Worm (Caenorhabditis elegans) whole organism, L3 larva: Measurements from ENCODE around the gene C08F1.11.
"Not testable (repeated sequence)": the region's sequence is repeated elsewhere in the genome, so short reads cannot be mapped to it uniquely, and the experiment has no call there.

Experiments
- ceh-28 ChIP-seq: fragments of 150-350 bp; optimal IDR thresholded peaks from 2 replicates; lab custom pipeline; 2014; ENCODE audit warnings: missing biosample characterization, missing genetic modification reagents, missing genetic modification characterization
- ceh-82 ChIP-seq: fragments of 150-350 bp; optimal IDR thresholded peaks from 2 replicates; lab custom pipeline; 2014; ENCODE audit warnings: missing biosample characterization, missing genetic modification characterization
- ceh-9 ChIP-seq: sonication (generic microtip); optimal IDR thresholded peaks from 2 replicates; lab custom pipeline; 2018; ENCODE audit warnings: missing biosample characterization, missing genetic modification characterization
- daf-12 ChIP-seq: fragments of 150-350 bp; optimal IDR thresholded peaks from 2 replicates; lab custom pipeline; 2014; ENCODE audit warnings: missing biosample characterization, missing genetic modification reagents, missing genetic modification characterization
- egl-5 ChIP-seq: fragments of 150-350 bp; optimal IDR thresholded peaks from 2 replicates; lab custom pipeline; 2017; ENCODE audit warnings: missing biosample characterization, missing genetic modification reagents, missing genetic modification characterization, inconsistent platforms
- elt-1 ChIP-seq: fragments of 150-350 bp; optimal IDR thresholded peaks from 2 replicates; lab custom pipeline; 2014; ENCODE audit warnings: missing biosample characterization, missing genetic modification characterization
- elt-2 ChIP-seq: sonication (generic microtip); optimal IDR thresholded peaks from 2 replicates; lab custom pipeline; 2016; ENCODE audit warnings: missing genetic modification reagents, mild to moderate bottlenecking, missing genetic modification characterization, missing compliant biosample characterization
- elt-3 ChIP-seq, 3 experiments: fragments of 150-350 bp in 1 of 3; sonication (generic microtip) in 2 of 3; optimal IDR thresholded peaks; 2 replicates in 2 of 3; 4 replicates in 1 of 3; lab custom pipeline; 2014 to 2017; ENCODE audit warnings: missing biosample characterization in 3 of 3, missing genetic modification characterization in 3 of 3
- fkh-10 ChIP-seq: sonication (generic microtip); optimal IDR thresholded peaks from 2 replicates; lab custom pipeline; 2017; ENCODE audit warnings: missing biosample characterization, missing genetic modification reagents, missing genetic modification characterization
- fkh-2 ChIP-seq: fragments of 150-350 bp; optimal IDR thresholded peaks from 2 replicates; lab custom pipeline; 2014; ENCODE audit warnings: missing biosample characterization, missing genetic modification reagents, missing genetic modification characterization
- jun-1 ChIP-seq: fragments of 150-350 bp; optimal IDR thresholded peaks from 2 replicates; lab custom pipeline; 2014; ENCODE audit warnings: missing biosample characterization, missing genetic modification reagents, missing genetic modification characterization
- lin-39 ChIP-seq: fragments of 150-350 bp; optimal IDR thresholded peaks from 2 replicates; lab custom pipeline; 2018; ENCODE audit warnings: missing biosample characterization, missing genetic modification reagents, missing genetic modification characterization
- mdl-1 ChIP-seq: fragments of 150-350 bp; optimal IDR thresholded peaks from 2 replicates; lab custom pipeline; 2014; ENCODE audit warnings: missing biosample characterization, missing genetic modification characterization
- nfya-1 ChIP-seq: sonication (generic microtip); optimal IDR thresholded peaks from 2 replicates; lab custom pipeline; 2017; ENCODE audit warnings: missing genetic modification characterization, mild to moderate bottlenecking, missing compliant biosample characterization, antibody characterized with exemption, moderate library complexity; ENCODE audit not compliant: insufficient read depth
- nhr-23 ChIP-seq: fragments of 150-350 bp; optimal IDR thresholded peaks from 2 replicates; lab custom pipeline; 2014; ENCODE audit warnings: missing biosample characterization, missing genetic modification reagents, missing genetic modification characterization
- nhr-237 ChIP-seq: fragments of 150-350 bp; optimal IDR thresholded peaks from 2 replicates; lab custom pipeline; 2014; ENCODE audit warnings: missing biosample characterization, missing genetic modification characterization
- nhr-25 ChIP-seq: sonication (generic microtip); optimal IDR thresholded peaks from 2 replicates; lab custom pipeline; 2017; ENCODE audit warnings: missing biosample characterization, missing genetic modification characterization
- nhr-43 ChIP-seq: sonication (generic microtip); optimal IDR thresholded peaks from 2 replicates; lab custom pipeline; 2016; ENCODE audit warnings: mild to moderate bottlenecking, missing genetic modification characterization, missing compliant biosample characterization; ENCODE audit not compliant: poor library complexity, severe bottlenecking
- nhr-76 ChIP-seq: fragments of 150-350 bp; sonication (generic microtip); optimal IDR thresholded peaks from 5 replicates; lab custom pipeline; 2014; ENCODE audit warnings: missing biosample characterization, missing genetic modification characterization
- pha-4 ChIP-seq: fragments of 150-350 bp; optimal IDR thresholded peaks from 2 replicates; lab custom pipeline; 2014; ENCODE audit warnings: missing biosample characterization, missing genetic modification reagents, missing genetic modification characterization
- pqm-1 ChIP-seq: fragments of 150-350 bp; optimal IDR thresholded peaks from 2 replicates; lab custom pipeline; 2017; ENCODE audit warnings: missing biosample characterization, missing genetic modification characterization, inconsistent platforms
- skn-1 ChIP-seq: fragments of 150-350 bp; optimal IDR thresholded peaks from 2 replicates; lab custom pipeline; 2014; ENCODE audit warnings: missing biosample characterization, missing genetic modification characterization
- snpc-4 ChIP-seq: fragments of 150-350 bp; optimal IDR thresholded peaks from 2 replicates; lab custom pipeline; 2014; ENCODE audit warnings: missing biosample characterization, missing genetic modification characterization
- tbx-2 ChIP-seq: sonication (generic microtip); optimal IDR thresholded peaks from 2 replicates; lab custom pipeline; 2016; ENCODE audit warnings: mild to moderate bottlenecking, missing genetic modification characterization, missing compliant biosample characterization
- unc-39 ChIP-seq: sonication (generic microtip); optimal IDR thresholded peaks from 4 replicates; lab custom pipeline; 2017; ENCODE audit warnings: missing biosample characterization, missing genetic modification characterization
- ztf-11 ChIP-seq: fragments of 150-350 bp; optimal IDR thresholded peaks from 2 replicates; lab custom pipeline; 2014; ENCODE audit warnings: missing biosample characterization, missing genetic modification characterization
- ztf-4 ChIP-seq: fragments of 150-350 bp; optimal IDR thresholded peaks from 2 replicates; lab custom pipeline; 2014; ENCODE audit warnings: missing biosample characterization, missing genetic modification characterization

Gene C08F1.11

ce11 chrII:1782474-1782873 lies 2.2 kb downstream of the C08F1.11 start, which contains the start of gene math-4:
math-4 (minus strand) TSS chrII:1782574.
- peak; percentile 12 for TF ChIP-seq elt-2 (tag; lab: Kevin White, UChicago)
- no peak for TF ChIP-seq lin-39 (tag; lab: Kevin White, UChicago)

ce11 chrII:1775234-1775633 lies 9.5 kb downstream of the C08F1.11 start, which contains the start of gene F36H5.14:
F36H5.14 (plus strand) TSS chrII:1775534.
- not testable (repeated sequence) for TF ChIP-seq nfya-1; fkh-10 (GFP tag; lab: Kevin White, UChicago); mdl-1 (tag; lab: Kevin White, UChicago)

- TF ChIP-seq daf-12 (tag; lab: Kevin White, UChicago): no peak
- TF ChIP-seq tbx-2 (tag; lab: Kevin White, UChicago): no peak
- TF ChIP-seq ztf-11 (tag; lab: Kevin White, UChicago): no peak
- TF ChIP-seq elt-1 (tag; lab: Kevin White, UChicago): no peak
- no peak for TF ChIP-seq unc-39 (tag; lab: Kevin White, UChicago)
- no peak for TF ChIP-seq nhr-43 (tag; lab: Kevin White, UChicago)
- no peak for TF ChIP-seq elt-2 (tag; lab: Kevin White, UChicago)
- TF ChIP-seq skn-1: no peak
- no peak for TF ChIP-seq nhr-237 (tag; lab: Kevin White, UChicago)
- no peak for TF ChIP-seq ceh-28 (tag; lab: Kevin White, UChicago)
- no peak for TF ChIP-seq egl-5 (tag; lab: Kevin White, UChicago)
- TF ChIP-seq, all 47 proteins: peak for 0
These were observed 12.9 kb downstream of the C08F1.11 start, which contains the start of gene math-3 for ce11 chrII:1771785-1772184. math-3 (plus strand) TSS chrII:1772085.

DNA sequence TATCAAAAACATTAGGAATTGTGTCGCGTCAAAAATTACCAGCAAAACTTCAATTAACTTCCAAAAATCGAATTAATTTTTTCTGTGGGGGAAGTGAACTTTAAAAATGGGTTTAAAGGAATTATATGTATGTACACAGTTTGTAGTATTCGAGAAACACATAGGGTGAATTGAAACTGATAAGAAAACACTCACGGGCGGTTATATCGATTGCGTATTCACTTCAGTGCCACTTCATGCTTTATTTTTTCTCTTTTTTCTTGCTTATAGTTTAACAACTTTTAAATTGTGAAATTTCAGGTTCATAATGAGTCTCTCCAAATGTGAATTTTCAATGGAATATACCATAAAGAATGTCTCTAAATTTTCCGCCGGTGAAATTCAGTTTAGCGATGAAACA lies 13.4 kb downstream of the C08F1.11 start, which contains the start of gene math-26:
Gene math-26, plus strand, starts transcription at position 301 of the 400 bp plus-strand sequence.
- TF ChIP-seq elt-2 (tag; lab: Kevin White, UChicago): peak; percentile 21

ce11 chrII:1767458-1767857 lies 17.2 kb downstream of the C08F1.11 start:
- TF ChIP-seq pqm-1 (tag; lab: Kevin White, UChicago) (peak; percentile 39), elt-2 (tag; lab: Kevin White, UChicago) (peak; percentile 75)

DNA sequence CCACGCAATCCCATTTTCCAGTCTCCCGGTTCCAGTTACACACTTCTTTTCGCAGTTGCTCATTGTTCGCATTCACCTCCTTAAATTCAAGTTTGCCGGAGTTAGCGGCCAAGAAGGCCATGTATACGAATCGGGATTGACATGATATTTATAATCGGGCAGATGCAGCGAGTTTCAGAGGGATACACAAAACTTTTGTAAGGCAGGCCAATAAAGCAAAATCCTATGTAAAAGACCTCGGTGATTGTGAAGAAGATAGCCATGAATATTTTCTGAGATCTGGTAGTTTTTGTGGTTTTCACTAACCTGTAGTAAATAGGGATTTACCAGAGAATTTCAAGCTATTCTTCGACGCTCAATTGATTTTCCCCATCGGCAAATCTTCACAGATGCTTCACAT lies 18.0 kb downstream of the C08F1.11 start:
- TF ChIP-seq nfya-1 (no peak), nhr-76 (tag; lab: Kevin White, UChicago) (no peak), nhr-25 (no peak), elt-2 (tag; lab: Kevin White, UChicago) (no peak), mdl-1 (tag; lab: Kevin White, UChicago) (no peak), pha-4 (tag; lab: Kevin White, UChicago) (no peak)
- TF ChIP-seq, all 47 proteins: peak for 0

DNA sequence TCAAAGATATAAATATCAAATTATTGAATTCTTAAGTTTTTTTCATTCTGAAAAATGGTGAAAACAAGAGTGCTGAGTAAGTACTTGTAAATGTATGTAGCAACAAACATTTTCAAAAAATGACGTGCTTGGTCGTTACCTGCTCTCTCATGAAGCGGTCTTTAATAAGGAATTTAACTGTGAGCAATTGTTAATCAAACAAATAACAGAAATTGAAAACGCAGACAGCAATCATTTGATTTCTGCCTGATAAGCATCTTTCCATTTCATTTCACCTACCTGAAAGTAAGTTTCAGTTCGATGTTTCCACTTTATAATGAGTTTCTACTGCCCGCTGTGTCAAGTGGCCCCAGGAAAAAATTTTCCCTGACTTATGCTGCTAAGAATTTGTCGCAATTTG lies 21.6 kb downstream of the C08F1.11 start, which contains the start of gene math-28:
Gene math-28, plus strand, starts transcription at position 301 of the 400 bp plus-strand sequence.
- TF ChIP-seq jun-1 (tag; lab: Kevin White, UChicago) (no peak), fkh-10 (GFP tag; lab: Kevin White, UChicago) (no peak), nhr-25 (no peak), fkh-2 (tag; lab: Kevin White, UChicago) (no peak), elt-3 (tag; optimal IDR thresholded peaks at IDR 0.05; lab: Kevin White, UChicago) (no peak), ceh-82 (tag; lab: Kevin White, UChicago) (no peak)

- TF ChIP-seq snpc-4 (tag; lab: Kevin White, UChicago) (no peak), elt-1 (tag; lab: Kevin White, UChicago) (no peak), ceh-82 (tag; lab: Kevin White, UChicago) (no peak), unc-39 (tag; lab: Kevin White, UChicago) (no peak), nhr-23 (tag; lab: Kevin White, UChicago) (no peak), ztf-4 (no peak), ceh-9 (tag; lab: Kevin White, UChicago) (no peak), lin-39 (tag; lab: Kevin White, UChicago) (no peak), mdl-1 (tag; lab: Kevin White, UChicago) (no peak)
These were observed 23.1 kb downstream of the C08F1.11 start, which contains the start of gene F36H5.4 for ce11 chrII:1761564-1761963. F36H5.4 (plus strand) TSS chrII:1761864.
